Worm (Caenorhabditis elegans) whole organism, L2 larva: Measurements from ENCODE around the gene F49H12.7.

ENCODE experiments used
- alr-1 ChIP-seq: fragments of 150-350 bp; optimal IDR thresholded peaks from 2 replicates; lab custom pipeline; 2014; ENCODE audit warnings: missing biosample characterization, missing genetic modification characterization
- aly-2 ChIP-seq: fragments of 150-350 bp; optimal IDR thresholded peaks from 2 replicates; lab custom pipeline; 2014; ENCODE audit warnings: missing biosample characterization, missing genetic modification characterization
- blmp-1 ChIP-seq: sonication (generic microtip); optimal IDR thresholded peaks from 2 replicates; lab custom pipeline; 2017; ENCODE audit warnings: missing genetic modification characterization, mild to moderate bottlenecking, missing compliant biosample characterization, antibody characterized with exemption, moderate library complexity; ENCODE audit not compliant: insufficient read depth
- fos-1 ChIP-seq: fragments of 150-350 bp; optimal IDR thresholded peaks from 2 replicates; lab custom pipeline; 2014; ENCODE audit warnings: missing biosample characterization, missing genetic modification characterization
- gmeb-1 ChIP-seq: fragments of 150-350 bp; optimal IDR thresholded peaks from 2 replicates; lab custom pipeline; 2014; ENCODE audit warnings: missing biosample characterization, missing genetic modification characterization
- mdl-1 ChIP-seq, 2 experiments: fragments of 150-350 bp in 1 of 2; sonication (generic microtip) in 1 of 2; optimal IDR thresholded peaks; 2 replicates each; lab custom pipeline; 2017; ENCODE audit warnings: missing biosample characterization in 2 of 2, missing genetic modification characterization in 2 of 2
- nhr-129 ChIP-seq: fragments of 150-350 bp; optimal IDR thresholded peaks from 2 replicates; lab custom pipeline; 2014; ENCODE audit warnings: missing biosample characterization, missing genetic modification characterization
- sem-4 ChIP-seq: fragments of 150-350 bp; optimal IDR thresholded peaks from 2 replicates; lab custom pipeline; 2014; ENCODE audit warnings: missing biosample characterization, missing genetic modification reagents, missing genetic modification characterization
- sma-9 ChIP-seq, 2 experiments: fragments of 150-350 bp in 1 of 2; sonication (generic microtip) in 1 of 2; optimal IDR thresholded peaks; 2 replicates each; lab custom pipeline; 2014 to 2016; ENCODE audit warnings: missing genetic modification characterization in 2 of 2, mild to moderate bottlenecking in 1 of 2, missing biosample characterization in 1 of 2, missing compliant biosample characterization in 1 of 2, missing genetic modification reagents in 1 of 2, moderate library complexity in 1 of 2
- snpc-4 ChIP-seq: fragments of 150-350 bp; optimal IDR thresholded peaks from 2 replicates; lab custom pipeline; 2014; ENCODE audit warnings: missing biosample characterization, missing genetic modification characterization
- unc-55 ChIP-seq: fragments of 150-350 bp; sonication (generic microtip); optimal IDR thresholded peaks from 3 replicates; lab custom pipeline; 2014; ENCODE audit warnings: missing biosample characterization, missing genetic modification reagents, missing genetic modification characterization
- unc-62 ChIP-seq: fragments of 150-350 bp; optimal IDR thresholded peaks from 2 replicates; lab custom pipeline; 2014; ENCODE audit warnings: missing biosample characterization, missing genetic modification reagents, missing genetic modification characterization
- ztf-11 ChIP-seq: sonication (generic microtip); optimal IDR thresholded peaks from 2 replicates; lab custom pipeline; 2017; ENCODE audit warnings: missing biosample characterization, missing genetic modification characterization
- ztf-4 ChIP-seq: fragments of 150-350 bp; optimal IDR thresholded peaks from 2 replicates; lab custom pipeline; 2014; ENCODE audit warnings: missing biosample characterization, missing genetic modification characterization

The F49H12.7 gene

ce11 chrX:2113004-2113403, 48.2 kb downstream of the F49H12.7 start, which contains the start of gene bus-5:
TSS of gene bus-5 (minus strand) at chrX:2113104.
- TF ChIP-seq ztf-11 (tag; lab: Kevin White, UChicago): no peak
- no peak for TF ChIP-seq aly-2 (tag; lab: Kevin White, UChicago)
- TF ChIP-seq gmeb-1 (tag; lab: Kevin White, UChicago): no peak
- no peak for TF ChIP-seq nhr-129 (tag; lab: Kevin White, UChicago)
- TF ChIP-seq sem-4 (tag; lab: Kevin White, UChicago): no peak
- no peak for TF ChIP-seq sma-9 (GFP tag; optimal IDR thresholded peaks at IDR 0.05; lab: Kevin White, UChicago)
- no peak for TF ChIP-seq sma-9 (tag; optimal IDR thresholded peaks at IDR 0.05; lab: Kevin White, UChicago)
- no peak for TF ChIP-seq snpc-4 (tag; lab: Kevin White, UChicago)
- no peak for TF ChIP-seq fos-1 (tag; lab: Kevin White, UChicago)
- TF ChIP-seq, all 48 proteins: peak for 0

DNA sequence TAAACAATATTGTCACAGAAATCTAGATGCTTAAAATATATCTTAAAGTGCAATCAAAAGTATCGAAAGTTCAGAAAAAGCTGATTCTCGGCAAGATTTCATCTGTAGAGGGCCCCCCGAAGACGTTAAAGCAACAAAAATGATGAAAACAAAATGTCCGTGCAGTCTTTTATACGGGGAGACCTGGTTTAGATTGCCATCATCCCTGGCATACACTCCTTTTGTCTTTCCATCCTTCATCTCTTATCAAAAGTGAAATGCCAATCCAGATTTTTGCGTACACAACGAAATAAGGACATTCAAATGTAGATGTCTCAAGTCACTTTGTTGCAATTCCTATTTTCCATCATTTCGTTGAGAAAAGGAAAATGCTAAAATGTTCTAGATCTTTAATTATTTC, 49.3 kb downstream of the F49H12.7 start:
- no peak for TF ChIP-seq alr-1 (tag; lab: Kevin White, UChicago)
- no peak for TF ChIP-seq blmp-1
- TF ChIP-seq nhr-129 (tag; lab: Kevin White, UChicago): no peak
- no peak for TF ChIP-seq fos-1 (tag; lab: Kevin White, UChicago)
- TF ChIP-seq aly-2 (tag; lab: Kevin White, UChicago): no peak
- TF ChIP-seq unc-55 (GFP tag; lab: Kevin White, UChicago): no peak
- TF ChIP-seq unc-62 (GFP tag; lab: Kevin White, UChicago): no peak
- no peak for TF ChIP-seq ztf-4 (tag; lab: Kevin White, UChicago)
- no peak for TF ChIP-seq mdl-1 (tag; optimal IDR thresholded peaks at IDR 0.05; lab: Kevin White, UChicago)
